Worm (Caenorhabditis elegans): ENCODE data around the gene T28H10.1.
"Not testable (repeated sequence)": the region's sequence is repeated elsewhere in the genome, so short reads cannot be mapped to it uniquely, and the experiment has no call there.

ce11 chrV:12509922-12510582, 6.5 kb downstream of the T28H10.1 start:
- TF ChIP-seq pqm-1 (tag; optimal IDR thresholded peaks at IDR 0.05); nhr-76 (tag; optimal IDR thresholded peaks at IDR 0.05); C04F5.9 (tag; optimal IDR thresholded peaks at IDR 0.05); lin-35 (GFP tag; optimal IDR thresholded peaks at IDR 0.05); sox-4 (tag; optimal IDR thresholded peaks at IDR 0.05); dpl-1 (GFP tag; optimal IDR thresholded peaks at IDR 0.05); ces-1 (GFP tag; optimal IDR thresholded peaks at IDR 0.05); ama-1 (optimal IDR thresholded peaks at IDR 0.05); lin-13 (GFP tag; optimal IDR thresholded peaks at IDR 0.05); lin-14 (GFP tag; optimal IDR thresholded peaks at IDR 0.05); Y116A8C.19 (tag; optimal IDR thresholded peaks at IDR 0.05; ENCODE audit: borderline replicate concordance); mdl-1 (tag; optimal IDR thresholded peaks at IDR 0.05); zag-1 (tag; optimal IDR thresholded peaks at IDR 0.05): not testable (repeated sequence)
- peak; percentile 45 for TF ChIP-seq efl-3 (GFP tag; optimal IDR thresholded peaks at IDR 0.05)

Data from whole organism, L1 larva.